Fruit fly (Drosophila melanogaster) whole organism, embryonic: ENCODE measurements around the gene Tango5.

Experiments used
- Adf1 ChIP-seq: fragments of 200-800 bp; sonication (Bioruptor generic); IDR thresholded peaks from 2 replicates; pipeline ENCODE4 v1.3.6; 2022; ENCODE audit warnings: missing biosample characterization, missing genetic modification characterization
- Atf3 ChIP-seq: fragments of 200-800 bp; sonication (Bioruptor generic); optimal IDR thresholded peaks from 3 replicates; lab custom pipeline; 2016; ENCODE audit warnings: missing biosample characterization, missing genetic modification characterization
- Blimp-1 ChIP-seq: fragments of 200-800 bp; sonication (Bioruptor generic); optimal IDR thresholded peaks from 3 replicates; lab custom pipeline; 2018; ENCODE audit warnings: missing biosample characterization, missing genetic modification characterization, mild to moderate bottlenecking, moderate library complexity, missing genetic modification reagents
- CG12104 ChIP-seq: fragments of 200-800 bp; sonication (Bioruptor generic); optimal IDR thresholded peaks from 3 replicates; lab custom pipeline; 2016; ENCODE audit warnings: missing biosample characterization, missing genetic modification characterization
- CG1233 ChIP-seq: fragments of 200-800 bp; sonication (Bioruptor generic); optimal IDR thresholded peaks from 4 replicates; lab custom pipeline; 2018; ENCODE audit warnings: missing biosample characterization, mild to moderate bottlenecking, missing genetic modification characterization
- CG12659 ChIP-seq: fragments of 200-800 bp; sonication (Bioruptor generic); optimal IDR thresholded peaks from 3 replicates; lab custom pipeline; 2017; ENCODE audit warnings: mild to moderate bottlenecking, missing biosample characterization, missing genetic modification reagents, missing genetic modification characterization
- CG13624 ChIP-seq: fragments of 200-800 bp; sonication (Bioruptor generic); optimal IDR thresholded peaks from 2 replicates; lab custom pipeline; 2016; ENCODE audit warnings: missing biosample characterization, missing genetic modification characterization
- CG1529 ChIP-seq: fragments of 200-800 bp; sonication (Bioruptor generic); optimal IDR thresholded peaks from 3 replicates; lab custom pipeline; 2018; ENCODE audit warnings: missing biosample characterization, missing genetic modification characterization
- CG17186 ChIP-seq: fragments of 200-800 bp; sonication (Bioruptor generic); optimal IDR thresholded peaks from 3 replicates; lab custom pipeline; 2017; ENCODE audit warnings: missing biosample characterization, missing genetic modification reagents, missing genetic modification characterization
- CG17359 ChIP-seq: fragments of 200-800 bp; sonication (Bioruptor generic); optimal IDR thresholded peaks from 3 replicates; lab custom pipeline; 2018; ENCODE audit warnings: missing biosample characterization, mild to moderate bottlenecking, missing genetic modification characterization, moderate library complexity
- CG18619 ChIP-seq: fragments of 200-800 bp; sonication (Bioruptor generic); optimal IDR thresholded peaks from 3 replicates; lab custom pipeline; 2017; ENCODE audit warnings: missing biosample characterization, mild to moderate bottlenecking, missing genetic modification characterization
- CG31441 ChIP-seq: fragments of 200-800 bp; sonication (Bioruptor generic); IDR thresholded peaks from 2 replicates; pipeline ENCODE4 v1.3.6; 2022; ENCODE audit warnings: missing biosample characterization, missing genetic modification characterization
- CG34224 ChIP-seq: fragments of 200-800 bp; sonication (Bioruptor generic); IDR thresholded peaks from 3 replicates; pipeline ENCODE4 v1.3.6; 2022; ENCODE audit warnings: missing biosample characterization, missing genetic modification characterization; ENCODE audit not compliant: partially characterized antibody
- CG43689 ChIP-seq: fragments of 200-800 bp; sonication (Bioruptor generic); IDR thresholded peaks from 2 replicates; pipeline ENCODE4 v1.3.6; 2022; ENCODE audit warnings: missing biosample characterization, missing genetic modification characterization
- CG5245 ChIP-seq: fragments of 200-800 bp; sonication (Bioruptor generic); optimal IDR thresholded peaks from 3 replicates; lab custom pipeline; 2016; ENCODE audit warnings: missing biosample characterization, missing genetic modification characterization
- CG6813 ChIP-seq: fragments of 200-800 bp; sonication (Bioruptor generic); optimal IDR thresholded peaks from 2 replicates; lab custom pipeline; 2017; ENCODE audit warnings: missing biosample characterization, missing genetic modification characterization, mild to moderate bottlenecking, moderate library complexity, missing genetic modification reagents
- CG7271 ChIP-seq: fragments of 200-800 bp; sonication (Bioruptor generic); optimal IDR thresholded peaks from 2 replicates; lab custom pipeline; 2018; ENCODE audit warnings: missing biosample characterization, mild to moderate bottlenecking, missing genetic modification characterization, moderate library complexity
- CG7839 ChIP-seq: fragments of 200-800 bp; sonication (Bioruptor generic); optimal IDR thresholded peaks from 3 replicates; lab custom pipeline; 2018; ENCODE audit warnings: missing biosample characterization, mild to moderate bottlenecking, missing genetic modification characterization, moderate library complexity
- CG8281 ChIP-seq: fragments of 200-800 bp; sonication (Bioruptor generic); optimal IDR thresholded peaks from 2 replicates; lab custom pipeline; 2018; ENCODE audit warnings: missing biosample characterization, mild to moderate bottlenecking, missing genetic modification characterization, moderate library complexity
- CG9727 ChIP-seq: fragments of 200-800 bp; sonication (Bioruptor generic); optimal IDR thresholded peaks from 3 replicates; lab custom pipeline; 2017; ENCODE audit warnings: missing biosample characterization, mild to moderate bottlenecking, missing genetic modification characterization
- Gug ChIP-seq: fragments of 200-800 bp; sonication (Bioruptor generic); IDR thresholded peaks from 4 replicates; pipeline ENCODE4 v1.3.6; 2022; ENCODE audit warnings: missing biosample characterization, missing genetic modification characterization
- Hey ChIP-seq: fragments of 200-800 bp; sonication (Bioruptor generic); optimal IDR thresholded peaks from 3 replicates; lab custom pipeline; 2018; ENCODE audit warnings: missing biosample characterization, mild to moderate bottlenecking, missing genetic modification characterization
- Jarid2 ChIP-seq: fragments of 200-800 bp; sonication (Bioruptor generic); optimal IDR thresholded peaks from 3 replicates; lab custom pipeline; 2017; ENCODE audit warnings: mild to moderate bottlenecking, missing biosample characterization, missing genetic modification reagents, missing genetic modification characterization
- Lpt ChIP-seq: fragments of >200 bp; optimal IDR thresholded peaks from 2 replicates; lab custom pipeline; 2018; ENCODE audit warnings: missing biosample characterization, missing genetic modification characterization
- Max ChIP-seq: fragments of 200-800 bp; sonication (Bioruptor generic); optimal IDR thresholded peaks from 2 replicates; lab custom pipeline; 2016; ENCODE audit warnings: missing biosample characterization, mild to moderate bottlenecking, missing genetic modification characterization
- Meics ChIP-seq: fragments of 200-800 bp; sonication (Bioruptor generic); optimal IDR thresholded peaks from 2 replicates; lab custom pipeline; 2017; ENCODE audit warnings: missing biosample characterization, mild to moderate bottlenecking, missing genetic modification characterization
- NC2α ChIP-seq: fragments of 200-800 bp; sonication (Bioruptor generic); optimal IDR thresholded peaks from 2 replicates; lab custom pipeline; 2016; ENCODE audit warnings: missing biosample characterization, missing genetic modification characterization
- NfI ChIP-seq: fragments of 200-800 bp; sonication (Bioruptor generic); optimal IDR thresholded peaks from 3 replicates; lab custom pipeline; 2018; ENCODE audit warnings: missing biosample characterization, mild to moderate bottlenecking, missing genetic modification characterization, moderate library complexity
- Sox100B ChIP-seq: fragments of 200-800 bp; sonication (Bioruptor generic); optimal IDR thresholded peaks from 3 replicates; lab custom pipeline; 2018; ENCODE audit warnings: missing biosample characterization, mild to moderate bottlenecking, missing genetic modification characterization
- Usf ChIP-seq: fragments of 200-800 bp; sonication (Bioruptor generic); optimal IDR thresholded peaks from 2 replicates; lab custom pipeline; 2017; ENCODE audit warnings: missing genotype, missing biosample characterization, missing genetic modification characterization
- abd-A ChIP-seq: fragments of 200-800 bp; sonication (Bioruptor generic); optimal IDR thresholded peaks from 3 replicates; lab custom pipeline; 2019; ENCODE audit warnings: missing biosample characterization, mild to moderate bottlenecking, missing genetic modification characterization, moderate library complexity
- ato ChIP-seq: fragments of 200-800 bp; sonication (Bioruptor generic); IDR thresholded peaks from 2 replicates; pipeline ENCODE4 v1.3.6; 2022; ENCODE audit warnings: missing biosample characterization, missing genetic modification characterization; ENCODE audit not compliant: partially characterized antibody
- bsh ChIP-seq, 2 experiments: fragments of 200-800 bp; sonication (Bioruptor generic); optimal IDR thresholded peaks; 2 replicates each; lab custom pipeline; 2017 to 2018; ENCODE audit warnings: mild to moderate bottlenecking in 2 of 2, missing biosample characterization in 2 of 2, missing genetic modification characterization in 2 of 2, moderate library complexity in 1 of 2
- chinmo ChIP-seq: fragments of 200-800 bp; sonication (Bioruptor generic); IDR thresholded peaks from 4 replicates; pipeline ENCODE4 v1.3.6; 2022; ENCODE audit warnings: missing biosample characterization, missing genetic modification characterization; ENCODE audit not compliant: partially characterized antibody
- crol ChIP-seq: fragments of 200-800 bp; sonication (Bioruptor generic); IDR thresholded peaks from 2 replicates; pipeline ENCODE4 v1.3.6; 2022; ENCODE audit warnings: missing biosample characterization, missing genetic modification characterization
- disco-r ChIP-seq: fragments of 200-800 bp; sonication (Bioruptor generic); optimal IDR thresholded peaks from 2 replicates; lab custom pipeline; 2016; ENCODE audit warnings: missing biosample characterization, missing genetic modification characterization
- fd96Cb ChIP-seq: fragments of 200-800 bp; sonication (Bioruptor generic); optimal IDR thresholded peaks from 2 replicates; lab custom pipeline; 2018; ENCODE audit warnings: missing biosample characterization, mild to moderate bottlenecking, missing genetic modification characterization, moderate library complexity
- gce ChIP-seq: fragments of 200-800 bp; sonication (Bioruptor generic); IDR thresholded peaks from 3 replicates; pipeline ENCODE4 v1.3.6; 2022; ENCODE audit warnings: missing biosample characterization, missing genetic modification characterization
- grau ChIP-seq: fragments of 200-800 bp; optimal IDR thresholded peaks from 3 replicates; lab custom pipeline; 2019; ENCODE audit warnings: missing biosample characterization, mild to moderate bottlenecking, missing genetic modification characterization, moderate library complexity
- grn ChIP-seq: fragments of 200-800 bp; sonication (Bioruptor generic); optimal IDR thresholded peaks from 3 replicates; lab custom pipeline; 2017; ENCODE audit warnings: missing biosample characterization, missing genetic modification characterization
- gsb ChIP-seq: fragments of 200-800 bp; sonication (Bioruptor generic); IDR thresholded peaks from 2 replicates; pipeline ENCODE4 v1.3.6; 2022; ENCODE audit warnings: missing biosample characterization, missing genetic modification characterization
- jigr1 ChIP-seq: fragments of 200-800 bp; sonication (Bioruptor generic); IDR thresholded peaks from 3 replicates; pipeline ENCODE4 v1.3.6; 2022; ENCODE audit warnings: missing biosample characterization, missing genetic modification characterization
- kah ChIP-seq: fragments of 200-800 bp; sonication (Bioruptor generic); optimal IDR thresholded peaks from 2 replicates; lab custom pipeline; 2018; ENCODE audit warnings: missing biosample characterization, mild to moderate bottlenecking, missing genetic modification characterization
- mam ChIP-seq: fragments of 200-800 bp; sonication (Bioruptor generic); optimal IDR thresholded peaks from 3 replicates; lab custom pipeline; 2016; ENCODE audit warnings: missing biosample characterization, missing genetic modification characterization
- onecut ChIP-seq: fragments of 200-800 bp; sonication (Bioruptor generic); IDR thresholded peaks from 2 replicates; pipeline ENCODE4 v1.3.6; 2022; ENCODE audit warnings: missing biosample characterization, missing genetic modification characterization
- prd ChIP-seq, 3 experiments: fragments of >200 bp in 2 of 3; fragments of 200-800 bp in 1 of 3; sonication (Bioruptor generic) in 1 of 3; optimal IDR thresholded peaks in 2 of 3; IDR thresholded peaks in 1 of 3; 2 replicates in 2 of 3; 3 replicates in 1 of 3; pipeline versions ENCODE4 v1.3.6 to Lab custom; 2017 to 2022; ENCODE audit warnings: missing biosample characterization in 1 of 3, missing genetic modification characterization in 1 of 3
- repo ChIP-seq: fragments of 200-800 bp; sonication (Bioruptor generic); optimal IDR thresholded peaks from 2 replicates; lab custom pipeline; 2016; ENCODE audit warnings: missing biosample characterization, missing genetic modification characterization
- tup ChIP-seq: fragments of 200-800 bp; sonication (Bioruptor generic); optimal IDR thresholded peaks from 2 replicates; lab custom pipeline; 2016; ENCODE audit warnings: missing biosample characterization, mild to moderate bottlenecking, missing genetic modification characterization, moderate library complexity
- usp ChIP-seq: fragments of >200 bp; optimal IDR thresholded peaks from 2 replicates; lab custom pipeline; 2017; ENCODE audit warnings: missing biosample characterization, missing genetic modification characterization
- zfh1 ChIP-seq: fragments of 200-800 bp; sonication (Bioruptor generic); IDR thresholded peaks from 3 replicates; pipeline ENCODE4 v1.3.6; 2022; ENCODE audit warnings: missing biosample characterization, missing genetic modification characterization

Gene Tango5

dm6 chrX:10756026-10756561 lies 8.1 kb downstream of the Tango5 start (continued):
- TF ChIP-seq grn (GFP tag; lab: Kevin White, UChicago): no peak
- no peak for TF ChIP-seq gce (GFP tag; lab: Robert Waterston, UW)
- TF ChIP-seq bsh (GFP tag; optimal IDR thresholded peaks at IDR 0.05; lab: Kevin White, UChicago): peak in 1 of 2 experiments; percentile 7
- no peak for TF ChIP-seq CG12659 (GFP tag; lab: Kevin White, UChicago)
- no peak for TF ChIP-seq CG1233 (GFP tag; lab: Kevin White, UChicago)
- TF ChIP-seq crol: no peak
- TF ChIP-seq CG31441 (GFP tag; lab: Robert Waterston, UW): 0 out of 2 replicates have a peak, but pooled peaks have one; percentile 22
- TF ChIP-seq CG8281: no peak
- TF ChIP-seq Jarid2 (GFP tag; lab: Kevin White, UChicago): no peak
- TF ChIP-seq Atf3 (GFP tag; lab: Kevin White, UChicago): no peak
- TF ChIP-seq CG17359: no peak
- TF ChIP-seq Sox100B (GFP tag; lab: Kevin White, UChicago): peak; percentile 24
- peak; percentile 2 for TF ChIP-seq CG7839 (tag; lab: Kevin White, UChicago)
- TF ChIP-seq kah (GFP tag; lab: Kevin White, UChicago): no peak
- TF ChIP-seq grau (tag; lab: Kevin White, UChicago): peak; percentile 16
- no peak for TF ChIP-seq CG43689 (GFP tag; lab: Robert Waterston, UW)
- no peak for TF ChIP-seq jigr1 (GFP tag; lab: Robert Waterston, UW)
- no peak for TF ChIP-seq abd-A (tag; lab: Kevin White, UChicago)
- no peak for TF ChIP-seq zfh1 (GFP tag; lab: Robert Waterston, UW)
- no peak for TF ChIP-seq CG13624 (GFP tag; lab: Kevin White, UChicago)
- no peak for TF ChIP-seq Lpt (GFP tag; lab: Kevin White, UChicago)
- no peak for TF ChIP-seq usp
- TF ChIP-seq Usf: no peak
- TF ChIP-seq CG18619 (GFP tag; lab: Kevin White, UChicago): peak; percentile 23
- TF ChIP-seq CG9727 (GFP tag; lab: Kevin White, UChicago): peak; percentile 36
- no peak for TF ChIP-seq tup (GFP tag; lab: Kevin White, UChicago)
- TF ChIP-seq Blimp-1 (GFP tag; lab: Kevin White, UChicago): no peak
- no peak for TF ChIP-seq CG7271 (tag; lab: Kevin White, UChicago)
- TF ChIP-seq onecut: no peak
- no peak for TF ChIP-seq NfI (GFP tag; lab: Kevin White, UChicago)
- no peak for TF ChIP-seq gsb (GFP tag; lab: Robert Waterston, UW)
- TF ChIP-seq CG1529 (GFP tag; lab: Kevin White, UChicago): no peak
- TF ChIP-seq CG5245 (GFP tag; lab: Kevin White, UChicago): no peak
- TF ChIP-seq Gug: no peak
- TF ChIP-seq prd (optimal IDR thresholded peaks at IDR 0.05; lab: Kevin White, UChicago): no peak
- no peak for TF ChIP-seq prd (GFP tag; IDR thresholded peaks at IDR 0.05; lab: Robert Waterston, UW)
- TF ChIP-seq CG17186 (GFP tag; lab: Kevin White, UChicago): no peak
- TF ChIP-seq Hey (tag; lab: Kevin White, UChicago): no peak
- no peak for TF ChIP-seq disco-r (GFP tag; lab: Kevin White, UChicago)
- no peak for TF ChIP-seq mam
- TF ChIP-seq CG12104 (GFP tag; lab: Kevin White, UChicago): peak; percentile 4
- TF ChIP-seq chinmo (GFP tag; lab: Robert Waterston, UW): no peak
- TF ChIP-seq NC2α (GFP tag; lab: Kevin White, UChicago): no peak
- TF ChIP-seq fd96Cb: no peak
- TF ChIP-seq CG34224 (GFP tag; lab: Robert Waterston, UW): no peak
- TF ChIP-seq Max (GFP tag; lab: Kevin White, UChicago): no peak
- no peak for TF ChIP-seq CG6813
- no peak for TF ChIP-seq ato (GFP tag; lab: Robert Waterston, UW)
- TF ChIP-seq Meics (GFP tag; lab: Kevin White, UChicago): peak; percentile 42
- no peak for TF ChIP-seq Adf1 (GFP tag; lab: Robert Waterston, UW)
- TF ChIP-seq repo (GFP tag; lab: Kevin White, UChicago): no peak
